Worm (Caenorhabditis elegans) whole organism, L2 larva: ENCODE results near the gene srg-56.

ENCODE experiments used
- C34F6.9 ChIP-seq: fragments of 150-350 bp; optimal IDR thresholded peaks from 2 replicates; lab custom pipeline; 2014; ENCODE audit warnings: missing biosample characterization, missing genetic modification characterization
- blmp-1 ChIP-seq: sonication (generic microtip); optimal IDR thresholded peaks from 2 replicates; lab custom pipeline; 2017; ENCODE audit warnings: missing genetic modification characterization, mild to moderate bottlenecking, missing compliant biosample characterization, antibody characterized with exemption, moderate library complexity; ENCODE audit not compliant: insufficient read depth
- dmd-4 ChIP-seq: sonication (generic microtip); optimal IDR thresholded peaks from 2 replicates; lab custom pipeline; 2017; ENCODE audit warnings: missing biosample characterization, missing genetic modification characterization
- elt-3 ChIP-seq: sonication (generic microtip); optimal IDR thresholded peaks from 2 replicates; lab custom pipeline; 2017; ENCODE audit warnings: missing biosample characterization, missing genetic modification characterization
- nhr-237 ChIP-seq: fragments of 150-350 bp; optimal IDR thresholded peaks from 2 replicates; lab custom pipeline; 2014; ENCODE audit warnings: missing biosample characterization, missing genetic modification characterization
- nhr-6 ChIP-seq: fragments of 150-350 bp; optimal IDR thresholded peaks from 2 replicates; lab custom pipeline; 2014; ENCODE audit warnings: missing biosample characterization, missing genetic modification characterization
- unc-55 ChIP-seq: fragments of 150-350 bp; sonication (generic microtip); optimal IDR thresholded peaks from 3 replicates; lab custom pipeline; 2014; ENCODE audit warnings: missing biosample characterization, missing genetic modification reagents, missing genetic modification characterization
- zag-1 ChIP-seq: fragments of 150-350 bp; optimal IDR thresholded peaks from 2 replicates; lab custom pipeline; 2014; ENCODE audit warnings: missing biosample characterization, missing genetic modification characterization

- no peak for TF ChIP-seq nhr-6
- TF ChIP-seq nhr-237 (tag; lab: Kevin White, UChicago), result no peak
- no peak for TF ChIP-seq elt-3 (tag; lab: Kevin White, UChicago)
- TF ChIP-seq blmp-1, result no peak
- no peak for TF ChIP-seq unc-55 (GFP tag; lab: Kevin White, UChicago)
- TF ChIP-seq zag-1 (tag; lab: Kevin White, UChicago), result no peak
- TF ChIP-seq dmd-4 (tag; lab: Kevin White, UChicago), result no peak
- TF ChIP-seq C34F6.9 (tag; lab: Kevin White, UChicago), result no peak
These were observed 8.3 kb upstream of the srg-56 start for ce11 chrV:2746404-2746803.
